Worm (Caenorhabditis elegans): Measurements from ENCODE around the gene mrps-25.
A peak's percentile ranks its signal among the peaks of the same experiment; 100 is the strongest.

Gene mrps-25

ce11 chrIV:1105104-1105503 lies 48.4 kb downstream of the mrps-25 start:
- no peak for TF ChIP-seq zfp-3 (GFP tag; conservative IDR thresholded peaks at IDR 0.05)
- TF ChIP-seq zip-11 (GFP tag; IDR thresholded peaks at IDR 0.05) = no peak
- peak in 1 of 2 experiments; percentile 56 for TF ChIP-seq daf-16 (GFP tag; optimal IDR thresholded peaks at IDR 0.05)
- TF ChIP-seq daf-16 (tag; optimal IDR thresholded peaks at IDR 0.05) = no peak
- TF ChIP-seq lin-13 (GFP tag; optimal IDR thresholded peaks at IDR 0.05) = no peak
- TF ChIP-seq mdl-1 (tag; optimal IDR thresholded peaks at IDR 0.05) = no peak
- TF ChIP-seq php-3 (GFP tag; IDR thresholded peaks at IDR 0.05) = no peak

DNA sequence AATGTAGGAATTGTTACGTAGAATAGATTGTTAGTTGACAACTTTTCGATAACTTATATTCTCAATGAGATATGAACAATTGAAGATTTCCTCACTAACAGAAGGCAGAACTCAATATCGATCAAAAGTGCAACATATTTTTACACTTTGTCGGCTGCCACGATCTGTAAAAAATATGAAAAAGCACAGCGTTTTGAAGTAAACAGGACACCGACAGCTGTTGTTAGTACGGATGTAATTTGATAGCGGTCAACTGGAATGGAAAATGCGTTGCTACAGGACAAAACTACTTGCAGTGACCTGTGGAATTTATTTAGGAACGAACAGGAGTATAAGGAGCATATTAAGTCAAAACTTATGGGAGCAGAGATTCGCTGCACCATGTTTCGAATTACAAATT lies 49.3 kb downstream of the mrps-25 start:
- TF ChIP-seq cey-2 (tag; optimal IDR thresholded peaks at IDR 0.05; ENCODE audit: borderline replicate concordance, insufficient read depth) (no peak), mxl-2 (GFP tag; conservative IDR thresholded peaks at IDR 0.05) (no peak)

- TF ChIP-seq ZK337.2 (GFP tag; IDR thresholded peaks at IDR 0.05) (no peak), lir-3 (tag; optimal IDR thresholded peaks at IDR 0.05) (no peak), jun-1 (tag; optimal IDR thresholded peaks at IDR 0.05) (no peak), ama-1 (optimal IDR thresholded peaks at IDR 0.05) (peak; percentile 41), snpc-1.2 (GFP tag; IDR thresholded peaks at IDR 0.05) (no peak), hlh-11 (tag; optimal IDR thresholded peaks at IDR 0.05) (peak; percentile 2), ZK546.5 (tag; optimal IDR thresholded peaks at IDR 0.05) (no peak), set-16 (GFP tag; IDR thresholded peaks at IDR 0.05) (peak; percentile 56; the same call in 1 of the 2 replicates)
Measured at ce11 chrIV:1107190-1107589, 50.5 kb downstream of the mrps-25 start, which contains the start of gene ost-1. Gene ost-1, plus strand, starts transcription at chrIV:1107396.
